Worm (Caenorhabditis elegans) whole organism, L3 larva: ENCODE data around the gene F31F6.1.
A peak's percentile ranks its signal among the peaks of the same experiment; 100 is the strongest.

Source experiments
- daf-12 ChIP-seq: fragments of 150-350 bp; optimal IDR thresholded peaks from 2 replicates; lab custom pipeline; 2014; ENCODE audit warnings: missing biosample characterization, missing genetic modification reagents, missing genetic modification characterization
- egl-27 ChIP-seq: sonication (generic microtip); optimal IDR thresholded peaks from 4 replicates; lab custom pipeline; 2017; ENCODE audit warnings: missing biosample characterization, missing genetic modification reagents, missing genetic modification characterization
- elt-1 ChIP-seq: fragments of 150-350 bp; optimal IDR thresholded peaks from 2 replicates; lab custom pipeline; 2014; ENCODE audit warnings: missing biosample characterization, missing genetic modification characterization
- fkh-10 ChIP-seq: sonication (generic microtip); optimal IDR thresholded peaks from 2 replicates; lab custom pipeline; 2017; ENCODE audit warnings: missing biosample characterization, missing genetic modification reagents, missing genetic modification characterization
- nhr-237 ChIP-seq: fragments of 150-350 bp; optimal IDR thresholded peaks from 2 replicates; lab custom pipeline; 2014; ENCODE audit warnings: missing biosample characterization, missing genetic modification characterization

DNA sequence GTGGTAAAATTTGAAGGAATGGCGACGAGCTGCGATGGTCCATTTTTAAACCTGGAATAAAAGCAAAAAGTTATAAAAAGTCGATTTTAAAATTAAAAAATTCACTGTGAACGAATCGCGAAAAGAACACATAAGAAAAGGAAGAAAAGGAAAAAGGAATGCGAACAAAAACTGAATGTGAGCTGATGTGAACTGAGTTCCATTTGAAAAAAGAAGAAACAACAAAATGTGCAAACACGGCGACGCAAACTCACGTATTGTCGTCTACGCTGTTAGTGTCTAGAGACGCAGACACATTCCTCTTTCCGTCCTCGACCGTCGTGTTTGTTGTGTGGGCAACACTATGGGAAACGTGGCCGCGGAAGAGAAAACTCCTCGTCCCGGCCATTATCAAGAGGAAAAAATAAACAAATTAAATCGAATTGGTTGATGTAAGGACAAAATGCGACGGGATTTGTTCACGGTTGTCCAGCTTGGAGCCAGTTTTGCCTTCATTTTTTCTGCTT, 14.3 kb downstream of the F31F6.1 start, which contains the start of the genes C27C12.1 and C27C12.4:
- TF ChIP-seq elt-1 (peak; percentile 35), daf-12 (no peak), nhr-237 (no peak), fkh-10 (GFP tag; lab: Kevin White, UChicago) (peak; percentile 67), egl-27 (tag; lab: Kevin White, UChicago) (peak; percentile 14)
